Fruit fly (Drosophila melanogaster) Kc167 (cell line): ENCODE measurements around the gene Tsp.

Source experiments
- Myc ChIP-seq: fragments of >200 bp; optimal IDR thresholded peaks from 2 replicates; lab custom pipeline; 2017; ENCODE audit warnings: missing external identifiers
- Sin3A ChIP-seq: fragments of >200 bp; optimal IDR thresholded peaks from 2 replicates; lab custom pipeline; 2018; ENCODE audit warnings: missing external identifiers
- h ChIP-seq: fragments of >200 bp; optimal IDR thresholded peaks from 3 replicates; lab custom pipeline; 2018; ENCODE audit warnings: missing external identifiers
- insv ChIP-seq: fragments of >200 bp; optimal IDR thresholded peaks from 3 replicates; lab custom pipeline; 2018; ENCODE audit warnings: missing external identifiers
- psq ChIP-seq: fragments of >200 bp; optimal IDR thresholded peaks from 2 replicates; lab custom pipeline; 2017; ENCODE audit warnings: missing external identifiers
- ttk ChIP-seq: sonication (Bioruptor generic); optimal IDR thresholded peaks from 2 replicates; lab custom pipeline; 2017; ENCODE audit warnings: missing external identifiers

dm6 chr2L:6692048-6692447, 16.8 kb downstream of the Tsp start:
- TF ChIP-seq Myc (lab: Kevin White, UChicago) = no peak
- no peak for TF ChIP-seq insv (lab: Kevin White, UChicago)
- no peak for TF ChIP-seq ttk (lab: Kevin White, UChicago)
- no peak for TF ChIP-seq psq
- TF ChIP-seq Sin3A (lab: Kevin White, UChicago) = no peak
- TF ChIP-seq h (lab: Kevin White, UChicago) = no peak
